Worm (Caenorhabditis elegans) whole organism, young adult: ENCODE measurements around the gene T05G5.4.

ENCODE experiments used
- B0019.2 ChIP-seq: fragments of 200-800 bp; sonication (Bioruptor generic); conservative IDR thresholded peaks from 2 replicates; pipeline ENCODE4 v1.3.6; 2022; ENCODE audit warnings: missing genetic modification reagents, missing genetic modification characterization, missing compliant biosample characterization
- B0261.1 ChIP-seq: sonication (generic microtip); optimal IDR thresholded peaks from 2 replicates; lab custom pipeline; 2016; ENCODE audit warnings: mild to moderate bottlenecking, missing genetic modification characterization, moderate library complexity, missing compliant biosample characterization
- F33H1.4 ChIP-seq: fragments of 200-800 bp; sonication (Bioruptor generic); IDR thresholded peaks from 2 replicates; pipeline ENCODE4 v1.3.6; 2022; ENCODE audit warnings: missing genetic modification reagents, missing genetic modification characterization, missing compliant biosample characterization
- F39B2.1 ChIP-seq: fragments of 200-800 bp; sonication (Bioruptor generic); IDR thresholded peaks from 2 replicates; pipeline ENCODE4 v1.3.6; 2022; ENCODE audit warnings: missing genetic modification reagents, missing genetic modification characterization, missing compliant biosample characterization
- T26A5.8 ChIP-seq: sonication (generic microtip); optimal IDR thresholded peaks from 2 replicates; lab custom pipeline; 2016; ENCODE audit warnings: missing genetic modification characterization, missing compliant biosample characterization
- Y53G8AR.9 ChIP-seq: fragments of 200-800 bp; sonication (Bioruptor generic); conservative IDR thresholded peaks from 2 replicates; pipeline ENCODE4 v1.3.6; 2022; ENCODE audit warnings: missing genetic modification reagents, missing genetic modification characterization, missing compliant biosample characterization
- Y56A3A.18 ChIP-seq: fragments of 200-800 bp; sonication (Bioruptor generic); IDR thresholded peaks from 2 replicates; pipeline ENCODE4 v1.3.6; 2022; ENCODE audit warnings: missing genetic modification reagents, missing genetic modification characterization, missing compliant biosample characterization
- Y79H2A.3 ChIP-seq: fragments of 200-800 bp; sonication (Bioruptor generic); conservative IDR thresholded peaks from 2 replicates; pipeline ENCODE4 v1.3.6; 2022; ENCODE audit warnings: missing genetic modification reagents, missing genetic modification characterization, missing compliant biosample characterization
- ama-1 ChIP-seq, 3 experiments: fragments of 150-350 bp in 1 of 3; sonication (generic microtip) in 2 of 3; optimal IDR thresholded peaks; 2 replicates each; lab custom pipeline; 2014 to 2018; ENCODE audit warnings: missing biosample characterization in 2 of 3, missing genetic modification characterization in 2 of 3, missing genetic modification reagents in 2 of 3
- athp-1 ChIP-seq: sonication (generic microtip); optimal IDR thresholded peaks from 2 replicates; lab custom pipeline; 2017; ENCODE audit warnings: mild to moderate bottlenecking, missing genetic modification characterization, missing compliant biosample characterization
- ccch-3 ChIP-seq: fragments of 200-800 bp; sonication (Bioruptor generic); optimal IDR thresholded peaks from 2 replicates; lab custom pipeline; 2018; ENCODE audit warnings: mild to moderate bottlenecking, missing genetic modification characterization, missing compliant biosample characterization
- cebp-2 ChIP-seq: fragments of 200-800 bp; sonication (Bioruptor generic); IDR thresholded peaks from 2 replicates; pipeline ENCODE4 v1.3.6; 2022; ENCODE audit warnings: missing genetic modification characterization, missing compliant biosample characterization
- ceh-58 ChIP-seq: fragments of 200-800 bp; sonication (Bioruptor generic); IDR thresholded peaks from 2 replicates; pipeline ENCODE4 v1.3.6; 2022; ENCODE audit warnings: missing genetic modification characterization, missing compliant biosample characterization
- die-1 ChIP-seq: sonication (generic microtip); optimal IDR thresholded peaks from 2 replicates; lab custom pipeline; 2016; ENCODE audit warnings: missing genotype, mild to moderate bottlenecking, missing genetic modification characterization, missing compliant biosample characterization
- dox-1 ChIP-seq: fragments of 200-800 bp; sonication (Bioruptor generic); IDR thresholded peaks from 2 replicates; pipeline ENCODE4 v1.3.6; 2022; ENCODE audit warnings: missing genetic modification reagents, missing genetic modification characterization, missing compliant biosample characterization
- dpff-1 ChIP-seq: sonication (generic microtip); optimal IDR thresholded peaks from 2 replicates; lab custom pipeline; 2017; ENCODE audit warnings: mild to moderate bottlenecking, missing genetic modification characterization, missing compliant biosample characterization
- egl-44 ChIP-seq: fragments of 200-800 bp; sonication (Bioruptor generic); IDR thresholded peaks from 2 replicates; pipeline ENCODE4 v1.3.6; 2022; ENCODE audit warnings: missing genetic modification reagents, missing genetic modification characterization, missing compliant biosample characterization
- ets-4 ChIP-seq: fragments of 200-800 bp; sonication (Bioruptor generic); optimal IDR thresholded peaks from 2 replicates; lab custom pipeline; 2018; ENCODE audit warnings: mild to moderate bottlenecking, missing genetic modification characterization, missing compliant biosample characterization
- fkh-3 ChIP-seq: sonication (generic microtip); optimal IDR thresholded peaks from 2 replicates; lab custom pipeline; 2016; ENCODE audit warnings: mild to moderate bottlenecking, missing genetic modification characterization, missing compliant biosample characterization
- him-1 ChIP-seq: sonication (generic microtip); optimal IDR thresholded peaks from 2 replicates; lab custom pipeline; 2016; ENCODE audit warnings: missing genotype, missing genetic modification reagents, missing genetic modification characterization, missing compliant biosample characterization
- hlh-26 ChIP-seq: fragments of 200-800 bp; sonication (Bioruptor generic); conservative IDR thresholded peaks from 2 replicates; pipeline ENCODE4 v1.3.6; 2022; ENCODE audit warnings: missing genetic modification reagents, missing genetic modification characterization, missing compliant biosample characterization
- hmg-1.2 ChIP-seq: fragments of 200-800 bp; sonication (Bioruptor generic); IDR thresholded peaks from 2 replicates; pipeline ENCODE4 v1.3.6; 2022; ENCODE audit warnings: missing genetic modification reagents, missing genetic modification characterization, missing compliant biosample characterization
- hmg-20 ChIP-seq: fragments of 200-800 bp; sonication (Bioruptor generic); IDR thresholded peaks from 2 replicates; pipeline ENCODE4 v1.3.6; 2022; ENCODE audit warnings: missing genetic modification reagents, missing genetic modification characterization, missing compliant biosample characterization
- lag-1 ChIP-seq: fragments of 200-800 bp; sonication (Bioruptor generic); IDR thresholded peaks from 2 replicates; pipeline ENCODE4 v1.3.6; 2022; ENCODE audit warnings: missing genetic modification reagents, missing genetic modification characterization, missing compliant biosample characterization
- let-526 ChIP-seq: fragments of 200-800 bp; sonication (Bioruptor generic); IDR thresholded peaks from 2 replicates; pipeline ENCODE4 v1.3.6; 2022; ENCODE audit warnings: missing genetic modification reagents, missing genetic modification characterization, missing compliant biosample characterization
- lin-26 ChIP-seq: fragments of 200-800 bp; sonication (Bioruptor generic); IDR thresholded peaks from 2 replicates; pipeline ENCODE4 v1.3.6; 2022; ENCODE audit warnings: missing genetic modification reagents, missing genetic modification characterization, missing compliant biosample characterization
- lin-54 ChIP-seq: fragments of 200-800 bp; sonication (Bioruptor generic); optimal IDR thresholded peaks from 2 replicates; lab custom pipeline; 2018; ENCODE audit warnings: mild to moderate bottlenecking, missing genetic modification characterization, missing compliant biosample characterization
- lsl-1 ChIP-seq: fragments of 200-800 bp; sonication (Bioruptor generic); optimal IDR thresholded peaks from 2 replicates; lab custom pipeline; 2018; ENCODE audit warnings: mild to moderate bottlenecking, missing genetic modification characterization, moderate library complexity, missing compliant biosample characterization
- lsy-27 ChIP-seq: sonication (generic microtip); optimal IDR thresholded peaks from 2 replicates; lab custom pipeline; 2017; ENCODE audit warnings: missing genetic modification characterization, mild to moderate bottlenecking, missing compliant biosample characterization, antibody characterized with exemption, missing genotype, borderline replicate concordance; ENCODE audit not compliant: insufficient read depth
- madf-10 ChIP-seq: sonication (generic microtip); optimal IDR thresholded peaks from 2 replicates; lab custom pipeline; 2016; ENCODE audit warnings: mild to moderate bottlenecking, missing genetic modification characterization, missing compliant biosample characterization
- madf-3 ChIP-seq: fragments of 200-800 bp; sonication (Bioruptor generic); IDR thresholded peaks from 2 replicates; pipeline ENCODE4 v1.3.6; 2022; ENCODE audit warnings: missing genetic modification reagents, missing genetic modification characterization, missing compliant biosample characterization
- nfya-2 ChIP-seq: fragments of 200-800 bp; sonication (Bioruptor generic); IDR thresholded peaks from 2 replicates; pipeline ENCODE4 v1.3.6; 2022; ENCODE audit warnings: missing genetic modification reagents, missing genetic modification characterization, missing compliant biosample characterization
- nhr-120 ChIP-seq: fragments of 200-800 bp; sonication (Bioruptor generic); IDR thresholded peaks from 2 replicates; pipeline ENCODE4 v1.3.6; 2022; ENCODE audit warnings: missing genetic modification characterization, missing compliant biosample characterization
- nhr-80 ChIP-seq: sonication (generic microtip); optimal IDR thresholded peaks from 2 replicates; lab custom pipeline; 2016; ENCODE audit warnings: missing genetic modification characterization, missing compliant biosample characterization
- pbrm-1 ChIP-seq: fragments of 200-800 bp; sonication (Bioruptor generic); IDR thresholded peaks from 2 replicates; pipeline ENCODE4 v1.3.6; 2022; ENCODE audit warnings: missing genetic modification reagents, missing genetic modification characterization, missing compliant biosample characterization
- pha-4 ChIP-seq: fragments of 150-350 bp; sonication (generic microtip); optimal IDR thresholded peaks from 2 replicates; lab custom pipeline; 2014; ENCODE audit warnings: missing biosample characterization, missing genetic modification reagents, missing genetic modification characterization
- rcor-1 ChIP-seq: fragments of 200-800 bp; sonication (Bioruptor generic); IDR thresholded peaks from 2 replicates; pipeline ENCODE4 v1.3.6; 2022; ENCODE audit warnings: missing genetic modification reagents, missing genetic modification characterization, missing compliant biosample characterization
- snpc-1.3 ChIP-seq: sonication (generic microtip); optimal IDR thresholded peaks from 2 replicates; lab custom pipeline; 2017; ENCODE audit warnings: missing genetic modification characterization, mild to moderate bottlenecking, missing compliant biosample characterization, antibody characterized with exemption, moderate library complexity, missing genotype, missing genetic modification reagents; ENCODE audit not compliant: insufficient read depth
- tbp1 ChIP-seq: fragments of 200-800 bp; sonication (Bioruptor generic); optimal IDR thresholded peaks from 2 replicates; lab custom pipeline; 2018; ENCODE audit warnings: mild to moderate bottlenecking, missing genetic modification characterization, missing compliant biosample characterization
- xnd-1 ChIP-seq: sonication (generic microtip); optimal IDR thresholded peaks from 2 replicates; lab custom pipeline; 2016; ENCODE audit warnings: missing genotype, missing genetic modification reagents, missing genetic modification characterization, missing compliant biosample characterization
- ztf-25 ChIP-seq: fragments of 200-800 bp; sonication (Bioruptor generic); IDR thresholded peaks from 2 replicates; pipeline ENCODE4 v1.3.6; 2022; ENCODE audit warnings: missing genetic modification reagents, missing genetic modification characterization, missing compliant biosample characterization
- ztf-3 ChIP-seq: fragments of 200-800 bp; sonication (Bioruptor generic); optimal IDR thresholded peaks from 2 replicates; lab custom pipeline; 2018; ENCODE audit warnings: mild to moderate bottlenecking, missing genetic modification characterization, missing compliant biosample characterization

Gene T05G5.4

DNA sequence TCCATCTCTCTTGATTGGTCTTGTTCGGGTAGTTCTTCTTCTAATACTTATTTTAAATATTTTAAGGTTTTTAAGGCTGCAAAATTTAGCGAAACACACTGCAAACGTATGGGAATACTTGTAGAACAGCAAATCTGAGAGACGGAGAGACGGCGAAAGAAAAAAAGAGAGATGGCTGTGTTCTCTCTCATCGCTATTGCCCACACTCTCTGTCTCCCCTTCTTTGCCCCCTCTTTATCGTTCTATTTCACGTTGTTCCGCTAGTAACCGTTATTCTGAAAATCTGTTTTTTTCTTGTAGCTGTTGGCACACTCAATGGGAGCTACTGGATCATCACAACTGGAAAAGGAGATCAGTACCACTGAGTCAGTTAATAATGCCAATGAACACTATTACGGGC is 27.6 kb downstream of the T05G5.4 start, which contains the start of gene usp-46:
usp-46 (plus strand) TSS at position 301 of the 400 bp plus-strand sequence.
- TF ChIP-seq tbp1: no peak
- peak; percentile 29; the same call in 1 of the 2 replicates for TF ChIP-seq hmg-1.2 (GFP tag; lab: Robert Waterston, UW)
- TF ChIP-seq Y56A3A.18 (GFP tag; lab: Robert Waterston, UW): no peak
- TF ChIP-seq, all 124 proteins: peak for 1

ce11 chrIII:9779080-9779479 is 30.3 kb downstream of the T05G5.4 start:
- TF ChIP-seq lin-54: no peak
- no peak for TF ChIP-seq Y53G8AR.9 (GFP tag; lab: Robert Waterston, UW)
- TF ChIP-seq lsl-1: peak; percentile 52
- TF ChIP-seq lsy-27: no peak
- TF ChIP-seq madf-3: 0 out of 2 replicates have a peak, but pooled peaks have one; percentile 53
- TF ChIP-seq F33H1.4: peak; percentile 55; the same call in 1 of the 2 replicates
- peak; percentile 19 for TF ChIP-seq xnd-1

DNA sequence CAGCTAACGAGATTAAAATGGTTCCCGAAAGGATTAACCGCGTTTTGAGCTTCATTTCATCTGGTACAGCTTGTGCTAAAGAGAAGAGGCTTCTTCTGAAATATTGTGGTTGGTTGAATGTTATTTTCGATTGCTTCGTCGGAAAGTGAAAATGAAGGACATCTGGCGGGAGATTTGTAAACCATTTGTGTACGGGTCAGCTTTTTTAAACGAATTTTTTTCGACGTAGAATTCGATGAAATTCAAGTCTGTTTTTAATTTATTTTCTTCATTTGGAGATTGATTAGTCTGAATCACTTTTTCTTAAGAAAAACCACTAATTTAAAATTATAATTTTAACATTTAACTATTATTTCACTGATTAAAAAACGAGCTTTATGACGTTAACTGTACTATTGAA is 31.5 kb downstream of the T05G5.4 start, which contains the start of gene sqv-3:
sqv-3 (minus strand) TSS at position 101 of the 400 bp plus-strand sequence.
- no peak for TF ChIP-seq nfya-2 (GFP tag; lab: Robert Waterston, UW)
- 0 out of 2 replicates have a peak, but pooled peaks have one; percentile 55 for TF ChIP-seq madf-3

ce11 chrIII:9780665-9781304 is 32.1 kb downstream of the T05G5.4 start, which contains the start of gene vha-1:
Gene vha-1, plus strand, starts transcription at chrIII:9781254.
- TF ChIP-seq rcor-1 (GFP tag; lab: Robert Waterston, UW) (peak; percentile 77; the same call in 1 of the 2 replicates), nhr-120 (GFP tag; lab: Robert Waterston, UW) (no peak), Y53G8AR.9 (GFP tag; lab: Robert Waterston, UW) (peak; percentile 63), him-1 (tag; lab: Kevin White, UChicago) (no peak), pbrm-1 (GFP tag; lab: Robert Waterston, UW) (peak; percentile 63), T26A5.8 (tag; lab: Kevin White, UChicago) (no peak), ama-1 (optimal IDR thresholded peaks at IDR 0.05; lab: Kevin White, UChicago) (peak; percentile 55), ama-1 (GFP tag; optimal IDR thresholded peaks at IDR 0.05; lab: Kevin White, UChicago) (peak in 1 of 2 experiments; percentile 4), hmg-20 (GFP tag; lab: Robert Waterston, UW) (no peak), hmg-1.2 (GFP tag; lab: Robert Waterston, UW) (peak; percentile 41; the same call in 1 of the 2 replicates), dpff-1 (tag; lab: Kevin White, UChicago) (no peak), egl-44 (GFP tag; lab: Robert Waterston, UW) (no peak), nhr-80 (peak; percentile 98), ztf-25 (GFP tag; lab: Robert Waterston, UW) (no peak), B0261.1 (no peak), let-526 (GFP tag; lab: Robert Waterston, UW) (no peak), ceh-58 (GFP tag; lab: Robert Waterston, UW) (no peak), hlh-26 (GFP tag; lab: Robert Waterston, UW) (no peak), cebp-2 (GFP tag; lab: Robert Waterston, UW) (no peak), lag-1 (no peak), ztf-3 (GFP tag; lab: Kevin White, UChicago) (no peak), ccch-3 (GFP tag; lab: Kevin White, UChicago) (no peak), snpc-1.3 (tag; lab: Kevin White, UChicago) (peak; percentile 0), dox-1 (GFP tag; lab: Robert Waterston, UW) (peak; percentile 88), pha-4 (tag; lab: Kevin White, UChicago) (peak; percentile 92), Y79H2A.3 (GFP tag; lab: Robert Waterston, UW) (no peak), ets-4 (GFP tag; lab: Kevin White, UChicago) (peak; percentile 34), lin-26 (GFP tag; lab: Robert Waterston, UW) (peak; percentile 75), fkh-3 (no peak), athp-1 (tag; lab: Kevin White, UChicago) (peak; percentile 61), xnd-1 (no peak), Y56A3A.18 (GFP tag; lab: Robert Waterston, UW) (no peak), B0019.2 (GFP tag; lab: Robert Waterston, UW) (no peak), die-1 (tag; lab: Kevin White, UChicago) (peak; percentile 30), F39B2.1 (no peak), madf-10 (tag; lab: Kevin White, UChicago) (peak; percentile 52)
